Worm (Caenorhabditis elegans) whole organism, L1 larva: Measurements from ENCODE around the gene hrg-4.

Source experiments
- alr-1 ChIP-seq: fragments of 200-800 bp; sonication (Bioruptor generic); optimal IDR thresholded peaks from 2 replicates; lab custom pipeline; 2018; ENCODE audit warnings: borderline replicate concordance, mild to moderate bottlenecking, missing genetic modification characterization, missing compliant biosample characterization
- aly-2 ChIP-seq: fragments of 150-350 bp; optimal IDR thresholded peaks from 2 replicates; lab custom pipeline; 2014; ENCODE audit warnings: missing biosample characterization, missing genetic modification characterization
- ama-1 ChIP-seq: fragments of 150-350 bp; optimal IDR thresholded peaks from 2 replicates; lab custom pipeline; 2014
- blmp-1 ChIP-seq: fragments of 150-350 bp; optimal IDR thresholded peaks from 2 replicates; lab custom pipeline; 2014; ENCODE audit warnings: missing biosample characterization, missing genetic modification characterization
- ceh-63 ChIP-seq: fragments of 200-800 bp; sonication (Bioruptor generic); optimal IDR thresholded peaks from 2 replicates; lab custom pipeline; 2018; ENCODE audit warnings: mild to moderate bottlenecking, missing genetic modification characterization, missing compliant biosample characterization
- ceh-82 ChIP-seq, 3 experiments: fragments of 150-350 bp in 1 of 3; sonication (generic microtip) in 2 of 3; optimal IDR thresholded peaks; 2 replicates each; lab custom pipeline; 2014 to 2017; ENCODE audit warnings: missing biosample characterization in 3 of 3, missing genetic modification characterization in 3 of 3
- ceh-88 ChIP-seq: fragments of 200-800 bp; sonication (Bioruptor generic); IDR thresholded peaks from 2 replicates; pipeline ENCODE4 v1.3.6; 2022; ENCODE audit warnings: missing genetic modification characterization, missing compliant biosample characterization
- ceh-90 ChIP-seq: sonication (generic microtip); optimal IDR thresholded peaks from 2 replicates; lab custom pipeline; 2016; ENCODE audit warnings: missing genetic modification characterization, missing compliant biosample characterization
- dpl-1 ChIP-seq, 3 experiments: fragments of 150-350 bp in 2 of 3; sonication (generic microtip) in 1 of 3; optimal IDR thresholded peaks; 2 replicates each; lab custom pipeline; 2014 to 2017; ENCODE audit warnings: missing biosample characterization in 3 of 3, missing genetic modification characterization in 3 of 3, missing genetic modification reagents in 3 of 3
- efl-1 ChIP-seq, 4 experiments: fragments of 150-350 bp; optimal IDR thresholded peaks in 3 of 4; peaks in 1 of 4; 1 replicate in 1 of 4; 2 replicates in 3 of 4; lab custom pipeline; 2014; ENCODE audit warnings: missing biosample characterization in 2 of 4, missing genetic modification characterization in 2 of 4, missing genetic modification reagents in 2 of 4
- efl-3 ChIP-seq: fragments of 200-800 bp; sonication (Bioruptor generic); optimal IDR thresholded peaks from 2 replicates; lab custom pipeline; 2018; ENCODE audit warnings: mild to moderate bottlenecking, missing genetic modification characterization, missing compliant biosample characterization
- elt-2 ChIP-seq: sonication (generic microtip); optimal IDR thresholded peaks from 2 replicates; lab custom pipeline; 2016; ENCODE audit warnings: missing genetic modification characterization, mild to moderate bottlenecking, inconsistent platforms, missing compliant biosample characterization, missing genetic modification reagents
- fkh-10 ChIP-seq: sonication (generic microtip); optimal IDR thresholded peaks from 2 replicates; lab custom pipeline; 2017; ENCODE audit warnings: missing biosample characterization, missing genetic modification reagents, missing genetic modification characterization
- fkh-4 ChIP-seq: sonication (generic microtip); optimal IDR thresholded peaks from 2 replicates; lab custom pipeline; 2016; ENCODE audit warnings: missing compliant biosample characterization, missing genetic modification characterization, borderline replicate concordance
- hlh-17 ChIP-seq: fragments of 200-800 bp; sonication (Bioruptor generic); optimal IDR thresholded peaks from 2 replicates; lab custom pipeline; 2018; ENCODE audit warnings: missing genetic modification characterization, mild to moderate bottlenecking, missing compliant biosample characterization, moderate library complexity, borderline replicate concordance
- hlh-4 ChIP-seq: sonication (generic microtip); optimal IDR thresholded peaks from 2 replicates; lab custom pipeline; 2016; ENCODE audit warnings: mild to moderate bottlenecking, missing genetic modification characterization, missing compliant biosample characterization
- hpl-2 ChIP-seq: fragments of 150-350 bp; optimal IDR thresholded peaks from 2 replicates; lab custom pipeline; 2014; ENCODE audit warnings: missing biosample characterization, missing genetic modification reagents, missing genetic modification characterization
- irx-1 ChIP-seq: sonication (generic microtip); optimal IDR thresholded peaks from 2 replicates; lab custom pipeline; 2016; ENCODE audit warnings: missing genetic modification characterization, missing compliant biosample characterization
- lin-13 ChIP-seq: fragments of 150-350 bp; optimal IDR thresholded peaks from 2 replicates; lab custom pipeline; 2014; ENCODE audit warnings: missing biosample characterization, missing genetic modification reagents, missing genetic modification characterization
- lin-14 ChIP-seq: fragments of 200-800 bp; sonication (Bioruptor generic); optimal IDR thresholded peaks from 2 replicates; lab custom pipeline; 2018; ENCODE audit warnings: mild to moderate bottlenecking, missing genetic modification characterization, moderate library complexity, missing compliant biosample characterization
- lin-39 ChIP-seq: fragments of 150-350 bp; optimal IDR thresholded peaks from 2 replicates; lab custom pipeline; 2014; ENCODE audit warnings: missing biosample characterization, missing genetic modification reagents, missing genetic modification characterization
- lsy-2 ChIP-seq, 2 experiments: fragments of 150-350 bp; optimal IDR thresholded peaks; 2 replicates each; lab custom pipeline; 2014; ENCODE audit warnings: missing biosample characterization in 2 of 2, missing genetic modification characterization in 2 of 2
- mdl-1 ChIP-seq, 2 experiments: fragments of 150-350 bp; optimal IDR thresholded peaks; 2 replicates each; lab custom pipeline; 2014 to 2017; ENCODE audit warnings: missing biosample characterization in 2 of 2, missing genetic modification characterization in 2 of 2, inconsistent platforms in 1 of 2
- nhr-11 ChIP-seq: fragments of 150-350 bp; optimal IDR thresholded peaks from 2 replicates; lab custom pipeline; 2014; ENCODE audit warnings: missing biosample characterization, missing genetic modification characterization
- nhr-12 ChIP-seq: sonication (generic microtip); optimal IDR thresholded peaks from 2 replicates; lab custom pipeline; 2017; ENCODE audit warnings: missing biosample characterization, missing genetic modification characterization
- nhr-19 ChIP-seq: fragments of 200-800 bp; sonication (Bioruptor generic); conservative IDR thresholded peaks from 2 replicates; pipeline ENCODE4 v1.3.6; 2022; ENCODE audit warnings: missing genetic modification characterization, missing compliant biosample characterization
- nhr-20 ChIP-seq: sonication (generic microtip); optimal IDR thresholded peaks from 2 replicates; lab custom pipeline; 2016; ENCODE audit warnings: mild to moderate bottlenecking, missing genetic modification characterization, missing compliant biosample characterization
- nhr-47 ChIP-seq: sonication (generic microtip); optimal IDR thresholded peaks from 2 replicates; lab custom pipeline; 2016; ENCODE audit warnings: mild to moderate bottlenecking, missing genetic modification characterization, moderate library complexity, missing compliant biosample characterization
- nhr-71 ChIP-seq: sonication (generic microtip); optimal IDR thresholded peaks from 2 replicates; lab custom pipeline; 2016; ENCODE audit warnings: mild to moderate bottlenecking, missing genetic modification characterization, moderate library complexity, missing compliant biosample characterization
- nhr-77 ChIP-seq: fragments of 150-350 bp; optimal IDR thresholded peaks from 2 replicates; lab custom pipeline; 2014; ENCODE audit warnings: missing biosample characterization, missing genetic modification characterization
- nhr-90 ChIP-seq: sonication (generic microtip); optimal IDR thresholded peaks from 2 replicates; lab custom pipeline; 2016; ENCODE audit warnings: mild to moderate bottlenecking, missing genetic modification characterization, missing compliant biosample characterization; ENCODE audit not compliant: poor library complexity
- pag-3 ChIP-seq: sonication (generic microtip); optimal IDR thresholded peaks from 2 replicates; lab custom pipeline; 2017; ENCODE audit warnings: missing genetic modification characterization, mild to moderate bottlenecking, missing compliant biosample characterization, antibody characterized with exemption, borderline replicate concordance; ENCODE audit not compliant: insufficient read depth
- rnt-1 ChIP-seq: sonication (generic microtip); optimal IDR thresholded peaks from 2 replicates; lab custom pipeline; 2016; ENCODE audit warnings: mild to moderate bottlenecking, missing genetic modification characterization, moderate library complexity, missing compliant biosample characterization
- snpc-4 ChIP-seq: fragments of 150-350 bp; optimal IDR thresholded peaks from 2 replicates; lab custom pipeline; 2014; ENCODE audit warnings: missing biosample characterization, missing genetic modification characterization
- snu-23 ChIP-seq: sonication (generic microtip); optimal IDR thresholded peaks from 2 replicates; lab custom pipeline; 2016; ENCODE audit warnings: missing genetic modification characterization, missing compliant biosample characterization
- sox-4 ChIP-seq: sonication (generic microtip); optimal IDR thresholded peaks from 2 replicates; lab custom pipeline; 2016; ENCODE audit warnings: missing genetic modification characterization, missing compliant biosample characterization
- sup-37 ChIP-seq: fragments of 200-800 bp; sonication (Bioruptor generic); optimal IDR thresholded peaks from 2 replicates; lab custom pipeline; 2018; ENCODE audit warnings: mild to moderate bottlenecking, missing genetic modification characterization, missing compliant biosample characterization
- swsn-7 ChIP-seq: sonication (generic microtip); optimal IDR thresholded peaks from 2 replicates; lab custom pipeline; 2016; ENCODE audit warnings: missing genetic modification characterization, missing compliant biosample characterization
- unc-130 ChIP-seq: fragments of 150-350 bp; optimal IDR thresholded peaks from 2 replicates; lab custom pipeline; 2017; ENCODE audit warnings: missing biosample characterization, missing genetic modification characterization, inconsistent platforms
- xbp-1 ChIP-seq: sonication (generic microtip); optimal IDR thresholded peaks from 2 replicates; lab custom pipeline; 2016; ENCODE audit warnings: missing genetic modification characterization, missing compliant biosample characterization
- zip-4 ChIP-seq: fragments of 200-800 bp; sonication (Bioruptor generic); optimal IDR thresholded peaks from 2 replicates; lab custom pipeline; 2018; ENCODE audit warnings: mild to moderate bottlenecking, missing genetic modification characterization, moderate library complexity, missing compliant biosample characterization
- ztf-11 ChIP-seq, 2 experiments: sonication (generic microtip); optimal IDR thresholded peaks; 2 replicates each; lab custom pipeline; 2016 to 2017; ENCODE audit warnings: missing genetic modification characterization in 2 of 2, missing biosample characterization in 1 of 2, missing compliant biosample characterization in 1 of 2
- ztf-4 ChIP-seq: fragments of 150-350 bp; optimal IDR thresholded peaks from 2 replicates; lab custom pipeline; 2014; ENCODE audit warnings: missing biosample characterization, missing genetic modification characterization

The hrg-4 gene

DNA sequence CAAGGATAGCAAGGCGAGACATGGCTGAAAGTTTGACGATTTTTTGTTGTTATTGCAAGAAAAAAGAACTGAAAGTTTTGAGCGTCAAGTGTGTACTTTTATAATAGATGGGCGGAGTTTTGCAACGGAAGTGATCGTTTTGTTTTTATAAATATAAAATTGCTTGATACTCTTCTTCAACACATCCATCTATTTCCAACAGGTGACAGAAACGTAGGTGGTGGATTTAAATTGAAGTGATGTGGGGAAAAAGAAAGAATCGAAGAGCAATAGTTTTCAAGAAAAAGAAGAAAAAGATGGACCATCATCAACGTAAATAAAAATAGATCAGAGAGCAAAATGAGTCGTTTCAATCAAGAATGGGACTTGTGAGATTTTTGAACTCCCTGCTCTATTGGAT lies 36.2 kb upstream of the hrg-4 start, which contains the start of gene ttr-17:
TSS of gene ttr-17 (minus strand) at position 24 of the 400 bp plus-strand sequence.
- TF ChIP-seq alr-1 (tag; lab: Kevin White, UChicago) = no peak
- TF ChIP-seq hlh-17 (GFP tag; lab: Kevin White, UChicago) = no peak
- no peak for TF ChIP-seq ceh-88 (GFP tag; lab: Robert Waterston, UW)
- peak; percentile 58 for TF ChIP-seq nhr-71 (tag; lab: Kevin White, UChicago)
- peak; percentile 55 for TF ChIP-seq rnt-1 (tag; lab: Kevin White, UChicago)
- TF ChIP-seq lin-14 (GFP tag; lab: Kevin White, UChicago) = peak; percentile 53
- peak; percentile 50 for TF ChIP-seq lin-39 (tag; lab: Kevin White, UChicago)
- no peak for TF ChIP-seq sup-37 (GFP tag; lab: Kevin White, UChicago)
- no peak for TF ChIP-seq ztf-11 (tag; optimal IDR thresholded peaks at IDR 0.05; lab: Kevin White, UChicago)
- peak; percentile 17 for TF ChIP-seq snu-23 (GFP tag; lab: Kevin White, UChicago)
- TF ChIP-seq nhr-11 (tag; lab: Kevin White, UChicago) = no peak
- no peak for TF ChIP-seq nhr-90 (tag; lab: Kevin White, UChicago)
- peak; percentile 36 for TF ChIP-seq nhr-19
- no peak for TF ChIP-seq unc-130 (tag; lab: Kevin White, UChicago)
- no peak for TF ChIP-seq lin-13
- peak; percentile 12 to 45 for TF ChIP-seq lsy-2 (tag; optimal IDR thresholded peaks at IDR 0.05; lab: Kevin White, UChicago)
- TF ChIP-seq nhr-20 (tag; lab: Kevin White, UChicago) = no peak
- TF ChIP-seq, all 84 proteins: peak for 7

DNA sequence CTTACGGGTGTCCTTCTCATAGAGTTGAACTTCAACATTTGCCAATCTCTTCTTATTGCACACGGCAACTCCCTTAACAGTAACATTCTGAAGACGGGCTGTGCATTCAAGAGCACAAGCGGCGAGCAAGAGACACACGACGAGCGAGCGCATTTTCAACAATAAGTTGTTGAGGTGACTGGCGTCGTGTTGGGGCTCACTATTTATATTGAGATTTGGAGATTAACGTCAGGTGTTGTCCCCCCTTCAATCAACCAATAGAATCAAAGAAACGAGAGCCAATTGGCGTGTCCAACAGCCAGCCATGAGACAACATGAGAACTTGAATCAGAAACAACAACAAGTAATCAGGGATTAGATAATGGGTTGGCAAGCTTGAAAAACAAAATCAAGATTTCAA lies 33.2 kb upstream of the hrg-4 start, which contains the start of gene ttr-16:
TSS of gene ttr-16 (minus strand) at position 176 of the 400 bp plus-strand sequence.
- TF ChIP-seq ztf-4 (tag; lab: Kevin White, UChicago) (peak; percentile 21), xbp-1 (peak; percentile 23), pag-3 (tag; lab: Kevin White, UChicago) (no peak), snu-23 (GFP tag; lab: Kevin White, UChicago) (peak; percentile 50), aly-2 (no peak), ama-1 (lab: Kevin White, UChicago) (peak; percentile 87), lsy-2 (tag; optimal IDR thresholded peaks at IDR 0.05; lab: Kevin White, UChicago) (peak in 1 of 2 experiments; percentile 52), nhr-47 (tag; lab: Kevin White, UChicago) (peak; percentile 31), nhr-19 (peak; percentile 51), swsn-7 (tag; lab: Kevin White, UChicago) (peak; percentile 43), mdl-1 (tag; optimal IDR thresholded peaks at IDR 0.05; lab: Kevin White, UChicago) (peak in 1 of 2 experiments; percentile 0), lin-39 (tag; lab: Kevin White, UChicago) (peak; percentile 34), sox-4 (tag; lab: Kevin White, UChicago) (no peak), blmp-1 (tag; lab: Kevin White, UChicago) (no peak), rnt-1 (tag; lab: Kevin White, UChicago) (peak; percentile 85), nhr-90 (tag; lab: Kevin White, UChicago) (no peak), fkh-4 (tag; lab: Kevin White, UChicago) (no peak), ceh-90 (tag; lab: Kevin White, UChicago) (no peak), nhr-77 (tag; lab: Kevin White, UChicago) (no peak), ztf-11 (tag; optimal IDR thresholded peaks at IDR 0.05; lab: Kevin White, UChicago) (no peak), nhr-20 (tag; lab: Kevin White, UChicago) (peak; percentile 11), efl-1 (optimal IDR thresholded peaks at IDR 0.05; lab: Kevin White, UChicago) (peak in 1 of 2 experiments; percentile 10), efl-1 (GFP tag; optimal IDR thresholded peaks at IDR 0.05 in 1 of 2; lab: Kevin White, UChicago) (no peak), nhr-71 (tag; lab: Kevin White, UChicago) (peak; percentile 80), nhr-12 (no peak), unc-130 (tag; lab: Kevin White, UChicago) (peak; percentile 42), lin-14 (GFP tag; lab: Kevin White, UChicago) (peak; percentile 63)

DNA sequence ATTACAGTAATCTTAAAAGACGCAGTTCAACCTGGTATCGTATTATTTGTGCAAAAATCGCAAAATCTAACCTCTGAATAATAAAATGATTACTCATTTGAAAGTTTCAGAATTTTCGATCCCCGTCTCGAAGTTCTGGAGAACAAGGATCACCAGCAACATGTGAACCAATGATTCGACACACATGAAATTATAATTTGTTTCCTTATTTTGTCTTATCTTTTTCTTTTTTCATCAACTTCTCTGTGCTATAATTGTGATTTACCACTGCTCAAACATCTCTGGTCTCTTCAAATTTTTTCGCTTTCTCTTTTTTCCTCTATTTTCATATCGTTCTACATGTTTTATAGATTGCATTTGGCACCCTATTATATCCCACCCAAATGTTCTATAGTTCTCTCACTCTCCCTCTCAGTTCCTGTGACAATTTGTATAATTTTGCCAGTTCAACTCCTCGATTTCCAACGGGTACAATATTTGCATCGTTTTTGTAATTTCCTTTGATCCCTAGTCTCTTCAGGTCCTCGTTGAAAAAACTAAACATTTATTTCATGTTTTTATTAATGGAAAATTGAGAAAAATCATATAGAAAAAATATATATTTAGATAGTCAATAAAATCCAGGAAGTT lies 32.3 kb upstream of the hrg-4 start:
- TF ChIP-seq ceh-63 (no peak), alr-1 (tag; lab: Kevin White, UChicago) (no peak), lsy-2 (tag; optimal IDR thresholded peaks at IDR 0.05; lab: Kevin White, UChicago) (peak; percentile 43 to 47), ceh-82 (tag; optimal IDR thresholded peaks at IDR 0.05; lab: Kevin White, UChicago) (no peak), hpl-2 (GFP tag; lab: Kevin White, UChicago) (no peak), mdl-1 (tag; optimal IDR thresholded peaks at IDR 0.05; lab: Kevin White, UChicago) (no peak), irx-1 (no peak), sox-4 (tag; lab: Kevin White, UChicago) (no peak), lin-13 (no peak), hlh-4 (tag; lab: Kevin White, UChicago) (no peak), hlh-17 (GFP tag; lab: Kevin White, UChicago) (no peak), fkh-10 (no peak), snpc-4 (tag; lab: Kevin White, UChicago) (no peak), efl-3 (GFP tag; lab: Kevin White, UChicago) (no peak), unc-130 (tag; lab: Kevin White, UChicago) (no peak), elt-2 (tag; lab: Kevin White, UChicago) (no peak), lin-14 (GFP tag; lab: Kevin White, UChicago) (no peak), zip-4 (GFP tag; lab: Kevin White, UChicago) (no peak), dpl-1 (GFP tag; optimal IDR thresholded peaks at IDR 0.05; lab: Kevin White, UChicago) (no peak), pag-3 (tag; lab: Kevin White, UChicago) (no peak)
